Worm (Caenorhabditis elegans) whole organism, L2 larva: ENCODE results near the gene zig-11.

Experiments
- R02D3.7 ChIP-seq: fragments of 150-350 bp; optimal IDR thresholded peaks from 2 replicates; lab custom pipeline; 2014; ENCODE audit warnings: missing biosample characterization, missing genetic modification characterization
- ama-1 ChIP-seq: fragments of 150-350 bp; optimal IDR thresholded peaks from 2 replicates; lab custom pipeline; 2018; ENCODE audit warnings: inconsistent platforms
- blmp-1 ChIP-seq: sonication (generic microtip); optimal IDR thresholded peaks from 2 replicates; lab custom pipeline; 2017; ENCODE audit warnings: missing genetic modification characterization, mild to moderate bottlenecking, missing compliant biosample characterization, antibody characterized with exemption, moderate library complexity; ENCODE audit not compliant: insufficient read depth
- ceh-16 ChIP-seq: fragments of 150-350 bp; optimal IDR thresholded peaks from 2 replicates; lab custom pipeline; 2014; ENCODE audit warnings: missing biosample characterization, missing genetic modification characterization
- crh-2 ChIP-seq: sonication (generic microtip); optimal IDR thresholded peaks from 2 replicates; lab custom pipeline; 2017; ENCODE audit warnings: missing biosample characterization, missing genetic modification characterization
- dmd-4 ChIP-seq: sonication (generic microtip); optimal IDR thresholded peaks from 2 replicates; lab custom pipeline; 2017; ENCODE audit warnings: missing biosample characterization, missing genetic modification characterization
- egl-27 ChIP-seq: sonication (generic microtip); optimal IDR thresholded peaks from 3 replicates; lab custom pipeline; 2017; ENCODE audit warnings: missing biosample characterization, missing genetic modification reagents, missing genetic modification characterization
- elt-1 ChIP-seq: fragments of 150-350 bp; optimal IDR thresholded peaks from 2 replicates; lab custom pipeline; 2014; ENCODE audit warnings: missing biosample characterization, missing genetic modification characterization
- fos-1 ChIP-seq: fragments of 150-350 bp; optimal IDR thresholded peaks from 2 replicates; lab custom pipeline; 2014; ENCODE audit warnings: missing biosample characterization, missing genetic modification characterization
- lin-11 ChIP-seq: fragments of 150-350 bp; sonication (generic microtip); optimal IDR thresholded peaks from 2 replicates; lab custom pipeline; 2014; ENCODE audit warnings: missing biosample characterization, missing genetic modification characterization, inconsistent platforms, mixed read lengths
- lin-39 ChIP-seq: fragments of 150-350 bp; optimal IDR thresholded peaks from 2 replicates; lab custom pipeline; 2014; ENCODE audit warnings: missing biosample characterization, missing genetic modification reagents, missing genetic modification characterization
- mab-5 ChIP-seq: fragments of 150-350 bp; optimal IDR thresholded peaks from 2 replicates; lab custom pipeline; 2014; ENCODE audit warnings: missing biosample characterization, missing genetic modification characterization
- nhr-11 ChIP-seq: fragments of 150-350 bp; optimal IDR thresholded peaks from 2 replicates; lab custom pipeline; 2014; ENCODE audit warnings: missing biosample characterization, missing genetic modification characterization
- nhr-12 ChIP-seq: fragments of 150-350 bp; optimal IDR thresholded peaks from 2 replicates; lab custom pipeline; 2014; ENCODE audit warnings: missing biosample characterization, missing genetic modification characterization
- nhr-21 ChIP-seq: fragments of 150-350 bp; optimal IDR thresholded peaks from 2 replicates; lab custom pipeline; 2014; ENCODE audit warnings: missing biosample characterization, missing genetic modification characterization
- nhr-237 ChIP-seq: fragments of 150-350 bp; optimal IDR thresholded peaks from 2 replicates; lab custom pipeline; 2014; ENCODE audit warnings: missing biosample characterization, missing genetic modification characterization
- nhr-77 ChIP-seq: fragments of 150-350 bp; optimal IDR thresholded peaks from 2 replicates; lab custom pipeline; 2014; ENCODE audit warnings: missing biosample characterization, missing genetic modification characterization
- unc-55 ChIP-seq: fragments of 150-350 bp; sonication (generic microtip); optimal IDR thresholded peaks from 3 replicates; lab custom pipeline; 2014; ENCODE audit warnings: missing biosample characterization, missing genetic modification reagents, missing genetic modification characterization
- unc-62 ChIP-seq: fragments of 150-350 bp; optimal IDR thresholded peaks from 2 replicates; lab custom pipeline; 2014; ENCODE audit warnings: missing biosample characterization, missing genetic modification reagents, missing genetic modification characterization
- zag-1 ChIP-seq: fragments of 150-350 bp; optimal IDR thresholded peaks from 2 replicates; lab custom pipeline; 2014; ENCODE audit warnings: missing biosample characterization, missing genetic modification characterization
- ztf-11 ChIP-seq: sonication (generic microtip); optimal IDR thresholded peaks from 2 replicates; lab custom pipeline; 2017; ENCODE audit warnings: missing biosample characterization, missing genetic modification characterization

zig-11 gene

DNA sequence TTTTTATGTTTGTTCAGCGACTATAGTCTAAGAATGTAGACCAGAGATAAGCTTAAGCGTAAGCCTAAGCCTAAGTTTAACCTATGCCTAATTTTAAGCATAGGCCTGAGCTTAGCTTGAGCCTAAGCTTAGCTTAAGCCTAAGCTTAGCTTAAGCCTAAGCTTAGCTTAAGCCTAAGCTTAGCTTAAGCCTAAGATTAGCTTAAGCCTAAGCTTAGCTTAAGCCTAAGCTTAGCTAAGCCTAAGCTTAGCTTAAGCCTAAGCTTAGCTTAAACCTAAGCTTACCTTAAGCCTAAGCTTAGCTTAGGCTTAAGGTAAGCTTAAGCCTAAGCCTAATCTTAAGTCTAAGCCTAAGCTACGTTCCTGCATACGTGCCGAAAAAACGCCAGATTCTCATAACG is 44.1 kb downstream of the zig-11 start:
- TF ChIP-seq crh-2 (tag; lab: Kevin White, UChicago) (no peak), ceh-16 (tag; lab: Kevin White, UChicago) (no peak), unc-55 (no peak), nhr-237 (tag; lab: Kevin White, UChicago) (no peak), egl-27 (tag; lab: Kevin White, UChicago) (no peak), lin-11 (tag; lab: Kevin White, UChicago) (no peak), zag-1 (tag; lab: Kevin White, UChicago) (no peak)

- peak; percentile 86 for TF ChIP-seq fos-1 (tag; lab: Kevin White, UChicago)
- no peak for TF ChIP-seq unc-62
- TF ChIP-seq ztf-11 (tag; lab: Kevin White, UChicago), result no peak
- no peak for TF ChIP-seq R02D3.7
These were observed 46.8 kb downstream of the zig-11 start, which contains the start of gene T10B5.7 for ce11 chrV:1845977-1846376. TSS of gene T10B5.7 (plus strand) at chrV:1846201.

DNA sequence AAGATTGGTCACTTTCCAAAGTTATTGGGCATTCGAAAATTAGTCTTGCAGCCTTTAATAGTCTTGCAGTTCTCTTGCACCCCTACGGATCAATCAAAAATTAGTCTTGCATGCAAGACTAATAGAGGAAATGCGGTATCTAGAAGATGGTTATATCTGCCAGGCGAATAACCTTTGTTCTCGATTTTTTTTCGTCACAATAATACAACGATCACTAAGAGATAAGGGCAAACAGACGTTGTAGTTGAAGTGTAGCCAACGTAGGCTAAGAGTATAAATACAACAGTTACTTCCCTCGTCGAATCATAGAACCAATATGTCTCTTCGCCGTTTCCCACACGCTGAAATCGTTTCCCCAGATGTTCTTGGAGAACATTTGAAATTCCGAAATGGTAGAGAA is 51.0 kb downstream of the zig-11 start, which contains the start of gene T10B5.8:
Gene T10B5.8 (plus strand): TSS at position 301 of the 400 bp plus-strand sequence.
- TF ChIP-seq nhr-12 (tag; lab: Kevin White, UChicago), result no peak
- TF ChIP-seq mab-5 (tag; lab: Kevin White, UChicago), result no peak
- TF ChIP-seq elt-1 (tag; lab: Kevin White, UChicago), result no peak
- no peak for TF ChIP-seq nhr-11 (tag; lab: Kevin White, UChicago)
- TF ChIP-seq nhr-21 (tag; lab: Kevin White, UChicago), result no peak
- TF ChIP-seq dmd-4 (tag; lab: Kevin White, UChicago), result no peak
- no peak for TF ChIP-seq nhr-77 (tag; lab: Kevin White, UChicago)
- no peak for TF ChIP-seq ama-1 (lab: Kevin White, UChicago)
- TF ChIP-seq, all 48 proteins: peak for 0

DNA sequence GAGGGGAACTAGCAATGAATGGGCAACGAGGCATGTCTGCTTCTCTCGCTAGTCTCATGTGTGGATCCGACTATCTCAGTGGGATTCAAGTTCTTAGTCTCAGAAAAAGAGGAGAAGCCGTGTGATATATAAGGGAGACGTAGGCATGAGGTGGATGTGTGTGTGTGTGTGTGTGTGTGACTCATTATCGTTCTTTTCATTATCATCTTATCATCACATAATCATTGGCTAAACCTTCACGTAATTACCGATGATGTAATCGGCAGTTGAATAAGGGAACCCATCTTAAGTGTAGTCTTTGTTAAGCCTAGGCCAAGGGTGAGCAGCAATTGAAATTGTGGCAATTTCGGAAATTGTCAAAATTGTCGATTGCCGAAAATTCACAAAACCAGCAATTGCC is 62.8 kb downstream of the zig-11 start, which contains the start of gene Y32G9B.1:
Gene Y32G9B.1 (minus strand): TSS at position 101 of the 400 bp plus-strand sequence.
- TF ChIP-seq nhr-21 (tag; lab: Kevin White, UChicago) (peak; percentile 3), fos-1 (tag; lab: Kevin White, UChicago) (peak; percentile 0), lin-39 (no peak), blmp-1 (peak; percentile 30), ztf-11 (tag; lab: Kevin White, UChicago) (no peak)
